Fruit fly (Drosophila melanogaster) whole organism, embryonic: ENCODE data around the gene CG15894.

Experiments
- Ada2b ChIP-seq: fragments of 200-800 bp; sonication (Bioruptor generic); IDR thresholded peaks from 2 replicates; pipeline ENCODE4 v1.3.6; 2022; ENCODE audit warnings: missing biosample characterization, missing genetic modification characterization
- BEAF-32 ChIP-seq: fragments of 200-800 bp; sonication (Bioruptor generic); optimal IDR thresholded peaks from 3 replicates; lab custom pipeline; 2017; ENCODE audit warnings: missing biosample characterization, missing genetic modification characterization, mild to moderate bottlenecking, moderate library complexity, missing genetic modification reagents
- CG11456 ChIP-seq: fragments of 200-800 bp; sonication (Bioruptor generic); IDR thresholded peaks from 3 replicates; pipeline ENCODE4 v1.3.6; 2022; ENCODE audit warnings: missing biosample characterization, missing genetic modification characterization
- CG12769 ChIP-seq: fragments of 200-800 bp; sonication (Bioruptor generic); optimal IDR thresholded peaks from 2 replicates; lab custom pipeline; 2019; ENCODE audit warnings: missing biosample characterization, mild to moderate bottlenecking, missing genetic modification characterization, moderate library complexity
- CG13624 ChIP-seq: fragments of 200-800 bp; sonication (Bioruptor generic); optimal IDR thresholded peaks from 2 replicates; lab custom pipeline; 2016; ENCODE audit warnings: missing biosample characterization, missing genetic modification characterization
- CG16779 ChIP-seq: fragments of 200-800 bp; sonication (Bioruptor generic); IDR thresholded peaks from 2 replicates; pipeline ENCODE4 v1.3.6; 2022; ENCODE audit warnings: missing biosample characterization, missing genetic modification characterization
- CG17359 ChIP-seq: fragments of 200-800 bp; sonication (Bioruptor generic); optimal IDR thresholded peaks from 3 replicates; lab custom pipeline; 2018; ENCODE audit warnings: missing biosample characterization, mild to moderate bottlenecking, missing genetic modification characterization, moderate library complexity
- CG17612 ChIP-seq: fragments of 200-800 bp; sonication (Bioruptor generic); IDR thresholded peaks from 2 replicates; pipeline ENCODE4 v1.3.6; 2022; ENCODE audit warnings: missing biosample characterization, missing genetic modification characterization
- CG2129 ChIP-seq: fragments of 200-800 bp; sonication (Bioruptor generic); IDR thresholded peaks from 2 replicates; pipeline ENCODE4 v1.3.6; 2022; ENCODE audit warnings: missing biosample characterization, missing genetic modification characterization; ENCODE audit not compliant: partially characterized antibody
- CG2678 ChIP-seq: fragments of 200-800 bp; sonication (Bioruptor generic); optimal IDR thresholded peaks from 3 replicates; lab custom pipeline; 2019; ENCODE audit warnings: missing biosample characterization, mild to moderate bottlenecking, missing genetic modification characterization, moderate library complexity
- CG2712 ChIP-seq: fragments of 200-800 bp; optimal IDR thresholded peaks from 3 replicates; lab custom pipeline; 2019; ENCODE audit warnings: missing biosample characterization, mild to moderate bottlenecking, missing genetic modification characterization, moderate library complexity
- CG3407 ChIP-seq: fragments of 200-800 bp; sonication (Bioruptor generic); optimal IDR thresholded peaks from 2 replicates; lab custom pipeline; 2018; ENCODE audit warnings: missing biosample characterization, mild to moderate bottlenecking, missing genetic modification characterization
- CG3847 ChIP-seq: fragments of 200-800 bp; sonication (Bioruptor generic); IDR thresholded peaks from 2 replicates; pipeline ENCODE4 v1.3.6; 2022; ENCODE audit warnings: missing biosample characterization, missing genetic modification characterization
- CG6765 ChIP-seq: fragments of 200-800 bp; sonication (Bioruptor generic); optimal IDR thresholded peaks from 3 replicates; lab custom pipeline; 2017; ENCODE audit warnings: missing biosample characterization, mild to moderate bottlenecking, missing genetic modification characterization
- CG6813 ChIP-seq: fragments of 200-800 bp; sonication (Bioruptor generic); optimal IDR thresholded peaks from 2 replicates; lab custom pipeline; 2017; ENCODE audit warnings: missing biosample characterization, missing genetic modification characterization, mild to moderate bottlenecking, moderate library complexity, missing genetic modification reagents
- CG8089 ChIP-seq: fragments of 200-800 bp; sonication (Bioruptor generic); optimal IDR thresholded peaks from 3 replicates; lab custom pipeline; 2016; ENCODE audit warnings: missing biosample characterization, missing genetic modification characterization
- CG8281 ChIP-seq: fragments of 200-800 bp; sonication (Bioruptor generic); optimal IDR thresholded peaks from 2 replicates; lab custom pipeline; 2018; ENCODE audit warnings: missing biosample characterization, mild to moderate bottlenecking, missing genetic modification characterization, moderate library complexity
- CG8765 ChIP-seq: fragments of 200-800 bp; sonication (Bioruptor generic); IDR thresholded peaks from 2 replicates; pipeline ENCODE4 v1.3.6; 2022; ENCODE audit warnings: missing biosample characterization, missing genetic modification characterization
- D ChIP-seq, 2 experiments: fragments of 200-800 bp in 1 of 2; fragments of >200 bp in 1 of 2; sonication (Bioruptor generic) in 1 of 2; optimal IDR thresholded peaks; 2 replicates in 1 of 2; 3 replicates in 1 of 2; lab custom pipeline; 2017; ENCODE audit warnings: mild to moderate bottlenecking in 1 of 2, missing biosample characterization in 1 of 2, missing genetic modification characterization in 1 of 2, missing genetic modification reagents in 1 of 2
- D19B ChIP-seq: fragments of 200-800 bp; sonication (Bioruptor generic); optimal IDR thresholded peaks from 2 replicates; lab custom pipeline; 2017; ENCODE audit warnings: missing biosample characterization, mild to moderate bottlenecking, missing genetic modification characterization
- Eip74EF ChIP-seq, 2 experiments: fragments of 200-800 bp in 1 of 2; fragments of >200 bp in 1 of 2; sonication (Bioruptor generic) in 1 of 2; optimal IDR thresholded peaks; 2 replicates each; lab custom pipeline; 2017 to 2019; ENCODE audit warnings: missing biosample characterization in 2 of 2, missing genetic modification characterization in 2 of 2, mild to moderate bottlenecking in 1 of 2, moderate library complexity in 1 of 2
- Elba2 ChIP-seq: fragments of 200-800 bp; sonication (Bioruptor generic); optimal IDR thresholded peaks from 3 replicates; lab custom pipeline; 2016; ENCODE audit warnings: missing biosample characterization, missing genetic modification characterization
- Fer2 ChIP-seq: fragments of 200-800 bp; sonication (Bioruptor generic); optimal IDR thresholded peaks from 2 replicates; lab custom pipeline; 2018; ENCODE audit warnings: missing biosample characterization, mild to moderate bottlenecking, missing genetic modification characterization, moderate library complexity
- HLH3B ChIP-seq: fragments of 200-800 bp; sonication (Bioruptor generic); IDR thresholded peaks from 2 replicates; pipeline ENCODE4 v1.3.6; 2022; ENCODE audit warnings: missing biosample characterization, missing genetic modification characterization
- MESR4 ChIP-seq: fragments of 200-800 bp; sonication (Bioruptor generic); optimal IDR thresholded peaks from 2 replicates; lab custom pipeline; 2018; ENCODE audit warnings: missing biosample characterization, mild to moderate bottlenecking, missing genetic modification characterization, moderate library complexity
- NK7.1 ChIP-seq: fragments of 200-800 bp; sonication (Bioruptor generic); optimal IDR thresholded peaks from 3 replicates; lab custom pipeline; 2016; ENCODE audit warnings: missing biosample characterization, missing genetic modification characterization
- Nf-YC ChIP-seq: fragments of 200-800 bp; optimal IDR thresholded peaks from 3 replicates; lab custom pipeline; 2019; ENCODE audit warnings: missing biosample characterization, mild to moderate bottlenecking, missing genetic modification characterization, moderate library complexity
- Sin3A ChIP-seq: fragments of >200 bp; optimal IDR thresholded peaks from 2 replicates; lab custom pipeline; 2018
- Vsx1 ChIP-seq: fragments of 200-800 bp; sonication (Bioruptor generic); optimal IDR thresholded peaks from 2 replicates; lab custom pipeline; 2017; ENCODE audit warnings: missing biosample characterization, mild to moderate bottlenecking, missing genetic modification characterization, missing genetic modification reagents
- ac ChIP-seq: fragments of 200-800 bp; sonication (Bioruptor generic); optimal IDR thresholded peaks from 3 replicates; lab custom pipeline; 2017; ENCODE audit warnings: missing biosample characterization, mild to moderate bottlenecking, missing genetic modification characterization
- bowl ChIP-seq: fragments of 200-800 bp; sonication (Bioruptor generic); IDR thresholded peaks from 2 replicates; pipeline ENCODE4 v1.3.6; 2022; ENCODE audit warnings: missing biosample characterization, missing genetic modification characterization
- corto ChIP-seq: fragments of 200-800 bp; sonication (Bioruptor generic); optimal IDR thresholded peaks from 2 replicates; lab custom pipeline; 2016; ENCODE audit warnings: missing biosample characterization, mild to moderate bottlenecking, missing genetic modification characterization, moderate library complexity
- crp ChIP-seq, 2 experiments: fragments of 200-800 bp; sonication (Bioruptor generic); optimal IDR thresholded peaks; 2 replicates in 1 of 2; 3 replicates in 1 of 2; lab custom pipeline; 2017; ENCODE audit warnings: missing biosample characterization in 2 of 2, missing genetic modification characterization in 2 of 2, mild to moderate bottlenecking in 1 of 2, moderate library complexity in 1 of 2
- dimm ChIP-seq: fragments of 200-800 bp; sonication (Bioruptor generic); IDR thresholded peaks from 2 replicates; pipeline ENCODE4 v1.3.6; 2022; ENCODE audit warnings: missing biosample characterization, missing genetic modification characterization
- dysf ChIP-seq: fragments of 200-800 bp; sonication (Bioruptor generic); IDR thresholded peaks from 3 replicates; pipeline ENCODE4 v1.3.6; 2022; ENCODE audit warnings: missing biosample characterization, missing genetic modification characterization
- jigr1 ChIP-seq: fragments of 200-800 bp; sonication (Bioruptor generic); IDR thresholded peaks from 3 replicates; pipeline ENCODE4 v1.3.6; 2022; ENCODE audit warnings: missing biosample characterization, missing genetic modification characterization
- lola ChIP-seq, 3 experiments: fragments of >200 bp in 2 of 3; fragments of 200-800 bp in 1 of 3; sonication (Bioruptor generic) in 1 of 3; optimal IDR thresholded peaks; 2 replicates each; lab custom pipeline; 2017 to 2019; ENCODE audit warnings: missing biosample characterization in 3 of 3, missing genetic modification characterization in 3 of 3, mild to moderate bottlenecking in 1 of 3, moderate library complexity in 1 of 3
- lov ChIP-seq, 2 experiments: fragments of 200-800 bp in 1 of 2; fragments of >200 bp in 1 of 2; sonication (Bioruptor generic) in 1 of 2; IDR thresholded peaks in 1 of 2; optimal IDR thresholded peaks in 1 of 2; 2 replicates in 1 of 2; 3 replicates in 1 of 2; pipeline versions ENCODE4 v1.3.6 to Lab custom; 2017 to 2022; ENCODE audit warnings: missing biosample characterization in 1 of 2, missing genetic modification characterization in 1 of 2
- maf-S ChIP-seq: fragments of 200-800 bp; sonication (Bioruptor generic); optimal IDR thresholded peaks from 2 replicates; lab custom pipeline; 2016; ENCODE audit warnings: missing biosample characterization, missing genetic modification characterization
- psq ChIP-seq: fragments of 200-800 bp; sonication (Bioruptor generic); optimal IDR thresholded peaks from 2 replicates; lab custom pipeline; 2017; ENCODE audit warnings: missing biosample characterization, missing genetic modification characterization
- ranshi ChIP-seq: fragments of 200-800 bp; sonication (Bioruptor generic); IDR thresholded peaks from 2 replicates; pipeline ENCODE4 v1.3.6; 2022; ENCODE audit warnings: missing biosample characterization, missing genetic modification characterization
- sim ChIP-seq: fragments of 200-800 bp; sonication (Bioruptor generic); IDR thresholded peaks from 2 replicates; pipeline ENCODE4 v1.3.6; 2022; ENCODE audit warnings: missing biosample characterization, missing genetic modification characterization
- sna ChIP-seq: fragments of 200-800 bp; sonication (Bioruptor generic); IDR thresholded peaks from 2 replicates; pipeline ENCODE4 v1.3.6; 2022; ENCODE audit warnings: missing biosample characterization, missing genetic modification characterization; ENCODE audit not compliant: partially characterized antibody
- so ChIP-seq: fragments of 200-800 bp; sonication (Bioruptor generic); IDR thresholded peaks from 3 replicates; pipeline ENCODE4 v1.3.6; 2022; ENCODE audit warnings: missing biosample characterization, missing genetic modification characterization
- sob ChIP-seq: fragments of 200-800 bp; sonication (Bioruptor generic); IDR thresholded peaks from 2 replicates; pipeline ENCODE4 v1.3.6; 2022; ENCODE audit warnings: missing biosample characterization, missing genetic modification characterization
- tll ChIP-seq, 2 experiments: fragments of 200-800 bp in 1 of 2; fragments of >200 bp in 1 of 2; sonication (Bioruptor generic) in 1 of 2; optimal IDR thresholded peaks; 2 replicates each; lab custom pipeline; 2017 to 2019; ENCODE audit warnings: missing biosample characterization in 2 of 2, missing genetic modification characterization in 2 of 2, mild to moderate bottlenecking in 1 of 2, moderate library complexity in 1 of 2
- trem ChIP-seq: fragments of 200-800 bp; optimal IDR thresholded peaks from 3 replicates; lab custom pipeline; 2019; ENCODE audit warnings: missing biosample characterization, mild to moderate bottlenecking, missing genetic modification characterization, moderate library complexity
- vvl ChIP-seq: fragments of 200-800 bp; sonication (Bioruptor generic); IDR thresholded peaks from 2 replicates; pipeline ENCODE4 v1.3.6; 2022; ENCODE audit warnings: missing biosample characterization, missing genetic modification characterization
- z ChIP-seq: fragments of 200-800 bp; sonication (Bioruptor generic); IDR thresholded peaks from 3 replicates; pipeline ENCODE4 v1.3.6; 2022; ENCODE audit warnings: missing biosample characterization, missing genetic modification characterization

The CG15894 gene

DNA sequence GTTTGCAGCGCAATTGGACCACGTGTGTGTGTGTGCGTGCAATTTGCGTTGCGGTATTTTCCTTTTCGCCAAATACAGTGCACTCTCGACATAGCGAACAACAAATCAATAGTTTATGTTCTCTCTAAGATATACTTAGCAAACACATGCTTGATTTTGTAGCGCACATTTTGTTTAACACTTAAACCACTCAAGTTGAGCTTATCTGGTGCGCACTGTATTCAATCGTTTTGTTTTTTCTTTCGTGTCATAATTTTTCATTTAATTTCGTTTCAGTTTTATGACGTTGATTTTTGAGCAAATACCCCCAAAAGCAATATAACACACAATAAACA is 57.3 kb downstream of the CG15894 start (continued):
- TF ChIP-seq dimm (GFP tag; lab: Robert Waterston, UW) (peak; percentile 47; the same call in 1 of the 2 replicates), ac (GFP tag; lab: Kevin White, UChicago) (no peak), CG8281 (peak; percentile 54), dysf (peak; percentile 90), maf-S (GFP tag; lab: Kevin White, UChicago) (peak; percentile 87), D (optimal IDR thresholded peaks at IDR 0.05; lab: Kevin White, UChicago) (no peak), D (GFP tag; optimal IDR thresholded peaks at IDR 0.05; lab: Kevin White, UChicago) (peak; percentile 50), CG6813 (GFP tag; lab: Kevin White, UChicago) (peak; percentile 74), BEAF-32 (GFP tag; lab: Kevin White, UChicago) (no peak), CG17359 (peak; percentile 87), Vsx1 (peak; percentile 42), Sin3A (lab: Kevin White, UChicago) (no peak), CG11456 (GFP tag; lab: Robert Waterston, UW) (peak; percentile 94), tll (GFP tag; optimal IDR thresholded peaks at IDR 0.05; lab: Kevin White, UChicago) (no peak), CG16779 (GFP tag; lab: Robert Waterston, UW) (peak; percentile 83), CG8765 (peak; percentile 62; the same call in 1 of the 2 replicates), CG2129 (GFP tag; lab: Robert Waterston, UW) (no peak), CG3407 (GFP tag; lab: Kevin White, UChicago) (peak; percentile 21), HLH3B (GFP tag; lab: Robert Waterston, UW) (peak; percentile 87), CG2712 (tag; lab: Kevin White, UChicago) (peak; percentile 77), sna (no peak), lov (optimal IDR thresholded peaks at IDR 0.05; lab: Kevin White, UChicago) (no peak), lov (GFP tag; IDR thresholded peaks at IDR 0.05; lab: Robert Waterston, UW) (peak; percentile 73; the same call in 1 of the 3 replicates), Ada2b (GFP tag; lab: Robert Waterston, UW) (peak; percentile 88), psq (GFP tag; lab: Kevin White, UChicago) (peak; percentile 20), corto (peak; percentile 61), sim (GFP tag; lab: Robert Waterston, UW) (no peak), sob (GFP tag; lab: Robert Waterston, UW) (peak; percentile 92), z (GFP tag; lab: Robert Waterston, UW) (0 out of 3 replicates have a peak, but pooled peaks have one; percentile 35), NK7.1 (peak; percentile 83), Elba2 (GFP tag; lab: Kevin White, UChicago) (no peak), CG12769 (tag; lab: Kevin White, UChicago) (peak; percentile 95), so (GFP tag; lab: Robert Waterston, UW) (peak; percentile 87), trem (tag; lab: Kevin White, UChicago) (peak; percentile 6), CG17612 (GFP tag; lab: Robert Waterston, UW) (0 out of 2 replicates have a peak, but pooled peaks have one; percentile 41), D19B (peak; percentile 67), Nf-YC (tag; lab: Kevin White, UChicago) (peak; percentile 72), Fer2 (tag; lab: Kevin White, UChicago) (peak; percentile 86), CG2678 (tag; lab: Kevin White, UChicago) (peak; percentile 90), lola (GFP tag; optimal IDR thresholded peaks at IDR 0.05; lab: Kevin White, UChicago) (peak in 1 of 3 experiments; percentile 20), crp (GFP tag; optimal IDR thresholded peaks at IDR 0.05; lab: Kevin White, UChicago) (no peak), jigr1 (peak; percentile 66; the same call in 2 of the 3 replicates), CG6765 (GFP tag; lab: Kevin White, UChicago) (peak; percentile 73), CG13624 (peak; percentile 95), ranshi (GFP tag; lab: Robert Waterston, UW) (peak; percentile 89), bowl (GFP tag; lab: Robert Waterston, UW) (peak; percentile 77), CG3847 (peak; percentile 88), CG8089 (GFP tag; lab: Kevin White, UChicago) (peak; percentile 54), vvl (peak; percentile 95), Eip74EF (GFP tag; optimal IDR thresholded peaks at IDR 0.05; lab: Kevin White, UChicago) (peak in 1 of 2 experiments; percentile 59), MESR4 (GFP tag; lab: Kevin White, UChicago) (no peak)
